Worm (Caenorhabditis elegans) whole organism, midembryonic: ENCODE data around the gene T03F7.5.
"Not testable (repeated sequence)": the region's sequence is repeated elsewhere in the genome, so short reads cannot be mapped to it uniquely, and the experiment has no call there.

ENCODE experiments used
- T22C8.4 ChIP-seq: fragments of 200-800 bp; sonication (Bioruptor generic); IDR thresholded peaks from 2 replicates; pipeline ENCODE4 v1.3.6; 2022; ENCODE audit warnings: missing genetic modification characterization, missing compliant biosample characterization
- cog-1 ChIP-seq: sonication (generic microtip); optimal IDR thresholded peaks from 2 replicates; lab custom pipeline; 2016; ENCODE audit warnings: missing genetic modification characterization, missing compliant biosample characterization
- flt-1 ChIP-seq: fragments of 200-800 bp; sonication (Bioruptor generic); IDR thresholded peaks from 2 replicates; pipeline ENCODE4 v1.3.6; 2022; ENCODE audit warnings: missing genetic modification characterization, missing compliant biosample characterization
- klf-2 ChIP-seq: fragments of 200-800 bp; sonication (Bioruptor generic); conservative IDR thresholded peaks from 2 replicates; pipeline ENCODE4 v1.3.6; 2022; ENCODE audit warnings: missing genetic modification reagents, missing genetic modification characterization, missing compliant biosample characterization
- med-1 ChIP-seq: sonication (generic microtip); optimal IDR thresholded peaks from 2 replicates; lab custom pipeline; 2017; ENCODE audit warnings: missing genetic modification characterization, mild to moderate bottlenecking, missing compliant biosample characterization, antibody characterized with exemption, missing genetic modification reagents; ENCODE audit not compliant: insufficient read depth
- ref-1 ChIP-seq: fragments of 200-800 bp; sonication (Bioruptor generic); conservative IDR thresholded peaks from 2 replicates; pipeline ENCODE4 v1.3.6; 2022; ENCODE audit warnings: missing genetic modification reagents, missing genetic modification characterization, missing compliant biosample characterization
- tab-1 ChIP-seq: fragments of 200-800 bp; sonication (Bioruptor generic); IDR thresholded peaks from 2 replicates; pipeline ENCODE4 v1.3.6; 2022; ENCODE audit warnings: missing genetic modification characterization, missing compliant biosample characterization
- ztf-23 ChIP-seq: fragments of 200-800 bp; sonication (Bioruptor generic); IDR thresholded peaks from 2 replicates; pipeline ENCODE4 v1.3.6; 2022; ENCODE audit warnings: missing genetic modification reagents, missing genetic modification characterization, missing compliant biosample characterization
- ztf-29 ChIP-seq: fragments of 200-800 bp; sonication (Bioruptor generic); IDR thresholded peaks from 2 replicates; pipeline ENCODE4 v1.3.6; 2022; ENCODE audit warnings: missing genetic modification reagents, missing genetic modification characterization, missing compliant biosample characterization

T03F7.5 gene

ce11 chrV:11292682-11293081 is 5.8 kb downstream of the T03F7.5 start:
- TF ChIP-seq med-1 (GFP tag; lab: Kevin White, UChicago) (no peak), cog-1 (tag; lab: Kevin White, UChicago) (no peak), T22C8.4 (GFP tag; lab: Robert Waterston, UW) (no peak), ref-1 (no peak), klf-2 (no peak), tab-1 (GFP tag; lab: Robert Waterston, UW) (no peak), flt-1 (GFP tag; lab: Robert Waterston, UW) (no peak), ztf-23 (GFP tag; lab: Robert Waterston, UW) (no peak), ztf-29 (GFP tag; lab: Robert Waterston, UW) (no peak)

ce11 chrV:11290888-11291287 is 7.6 kb downstream of the T03F7.5 start, which contains the start of gene C03E10.1:
Gene C03E10.1 (plus strand): TSS chrV:11291188.
- no peak for TF ChIP-seq ztf-23 (GFP tag; lab: Robert Waterston, UW)

- TF ChIP-seq ztf-29 (GFP tag; lab: Robert Waterston, UW); med-1 (GFP tag; lab: Kevin White, UChicago); cog-1 (tag; lab: Kevin White, UChicago): not testable (repeated sequence)
Measured at ce11 chrV:11286114-11286513, 12.4 kb downstream of the T03F7.5 start, which contains the start of gene C03E10.3. Gene C03E10.3 (plus strand): TSS chrV:11286414.

ce11 chrV:11282272-11282671 is 16.3 kb downstream of the T03F7.5 start, which contains the start of gene gly-20:
Gene gly-20 (plus strand): TSS chrV:11282572.
- TF ChIP-seq ztf-23 (GFP tag; lab: Robert Waterston, UW) (no peak), med-1 (GFP tag; lab: Kevin White, UChicago) (no peak), flt-1 (GFP tag; lab: Robert Waterston, UW) (no peak), ztf-29 (GFP tag; lab: Robert Waterston, UW) (no peak), ref-1 (no peak), tab-1 (GFP tag; lab: Robert Waterston, UW) (no peak), klf-2 (no peak), T22C8.4 (GFP tag; lab: Robert Waterston, UW) (no peak), cog-1 (tag; lab: Kevin White, UChicago) (no peak)

- TF ChIP-seq med-1 (GFP tag; lab: Kevin White, UChicago), result no peak
- no peak for TF ChIP-seq flt-1 (GFP tag; lab: Robert Waterston, UW)
- TF ChIP-seq ref-1, result no peak
- TF ChIP-seq klf-2, result no peak
- no peak for TF ChIP-seq ztf-23 (GFP tag; lab: Robert Waterston, UW)
- TF ChIP-seq T22C8.4 (GFP tag; lab: Robert Waterston, UW), result no peak
- TF ChIP-seq ztf-29 (GFP tag; lab: Robert Waterston, UW), result 0 out of 2 replicates have a peak, but pooled peaks have one; percentile 11
- TF ChIP-seq cog-1 (tag; lab: Kevin White, UChicago), result peak; percentile 55
- TF ChIP-seq tab-1 (GFP tag; lab: Robert Waterston, UW), result no peak
Measured at ce11 chrV:11281414-11282209, 16.9 kb downstream of the T03F7.5 start.

- no peak for TF ChIP-seq ztf-23 (GFP tag; lab: Robert Waterston, UW)
- TF ChIP-seq klf-2, result no peak
- peak; percentile 62 for TF ChIP-seq T22C8.4 (GFP tag; lab: Robert Waterston, UW)
Measured at ce11 chrV:11279564-11279963, 19.0 kb downstream of the T03F7.5 start.

- TF ChIP-seq tab-1 (GFP tag; lab: Robert Waterston, UW), result no peak
- no peak for TF ChIP-seq ztf-23 (GFP tag; lab: Robert Waterston, UW)
- no peak for TF ChIP-seq ref-1
- TF ChIP-seq ztf-29 (GFP tag; lab: Robert Waterston, UW), result no peak
- TF ChIP-seq med-1 (GFP tag; lab: Kevin White, UChicago), result no peak
- no peak for TF ChIP-seq klf-2
- no peak for TF ChIP-seq flt-1 (GFP tag; lab: Robert Waterston, UW)
- TF ChIP-seq cog-1 (tag; lab: Kevin White, UChicago), result no peak
- TF ChIP-seq T22C8.4 (GFP tag; lab: Robert Waterston, UW), result no peak
Measured at ce11 chrV:11272848-11273247, 25.7 kb downstream of the T03F7.5 start, which contains the start of gene clec-223. Gene clec-223 (plus strand): TSS chrV:11273148.

ce11 chrV:11271051-11271450 is 27.5 kb downstream of the T03F7.5 start, which contains the start of gene clec-222:
Gene clec-222 (plus strand): TSS chrV:11271351.
- no peak for TF ChIP-seq med-1 (GFP tag; lab: Kevin White, UChicago)
- no peak for TF ChIP-seq flt-1 (GFP tag; lab: Robert Waterston, UW)
- no peak for TF ChIP-seq ref-1
- TF ChIP-seq tab-1 (GFP tag; lab: Robert Waterston, UW), result no peak
- TF ChIP-seq ztf-23 (GFP tag; lab: Robert Waterston, UW), result no peak
- TF ChIP-seq cog-1 (tag; lab: Kevin White, UChicago), result no peak
- no peak for TF ChIP-seq ztf-29 (GFP tag; lab: Robert Waterston, UW)
- TF ChIP-seq T22C8.4 (GFP tag; lab: Robert Waterston, UW), result no peak
- TF ChIP-seq klf-2, result no peak

- TF ChIP-seq med-1 (GFP tag; lab: Kevin White, UChicago) (no peak), ref-1 (no peak), ztf-23 (GFP tag; lab: Robert Waterston, UW) (no peak), cog-1 (tag; lab: Kevin White, UChicago) (no peak), ztf-29 (GFP tag; lab: Robert Waterston, UW) (no peak), flt-1 (GFP tag; lab: Robert Waterston, UW) (no peak), tab-1 (GFP tag; lab: Robert Waterston, UW) (no peak)
Measured at ce11 chrV:11268791-11269190, 29.7 kb downstream of the T03F7.5 start, which contains the start of gene str-115. Gene str-115 (plus strand): TSS chrV:11269091.
